Fruit fly (Drosophila melanogaster) whole organism: Measurements from ENCODE around the gene sim.

ENCODE experiments used
- Dll ChIP-seq: fragments of >200 bp; optimal IDR thresholded peaks from 2 replicates; lab custom pipeline; 2017
- EcR ChIP-seq, 2 experiments: fragments of >200 bp; optimal IDR thresholded peaks; 2 replicates each; lab custom pipeline; 2017; ENCODE audit warnings: missing biosample characterization in 2 of 2, missing genetic modification characterization in 2 of 2, missing genetic modification reagents in 2 of 2
- pan ChIP-seq: fragments of >200 bp; optimal IDR thresholded peaks from 2 replicates; lab custom pipeline; 2017
- psq ChIP-seq: fragments of >200 bp; optimal IDR thresholded peaks from 2 replicates; lab custom pipeline; 2017

DNA sequence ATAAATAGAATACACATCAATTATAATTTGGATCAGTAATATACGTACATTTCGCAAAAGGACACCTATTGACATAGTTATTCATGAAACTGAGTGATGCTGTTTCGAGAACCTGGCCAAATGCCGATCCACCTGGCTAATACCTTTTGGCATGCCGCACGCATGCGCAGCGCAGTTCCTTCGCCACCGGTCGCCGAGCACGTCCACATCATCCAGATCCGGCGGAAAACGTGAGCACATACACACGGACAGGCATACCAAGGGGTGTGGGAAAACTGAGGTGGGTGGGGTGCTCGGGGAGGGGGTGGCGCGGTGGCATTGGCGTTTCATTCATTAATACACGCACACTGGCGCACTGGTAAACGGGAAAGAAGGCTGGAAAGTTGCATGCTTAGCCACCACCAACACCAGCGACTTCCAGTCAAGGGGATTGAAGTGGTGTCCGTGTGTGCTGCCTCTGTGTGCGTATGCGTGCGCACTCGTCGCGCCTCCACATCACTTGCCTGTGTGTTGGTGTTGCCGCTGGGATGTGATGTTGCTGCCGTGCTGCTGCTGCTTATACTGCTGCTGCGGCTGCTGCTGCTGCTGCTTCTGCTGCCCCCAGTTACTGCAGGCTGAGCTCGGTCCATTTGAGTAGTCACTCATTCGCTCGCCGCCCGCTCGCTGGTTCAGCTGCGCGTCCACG lies at the start of gene sim:
- TF ChIP-seq Dll (lab: Kevin White, UChicago) (no peak), pan (no peak), psq (lab: Kevin White, UChicago) (no peak), EcR (GFP tag; optimal IDR thresholded peaks at IDR 0.05; lab: Kevin White, UChicago) (no peak)
